Worm (Caenorhabditis elegans) whole organism, L4 larva: Measurements from ENCODE around the gene F18G5.1.
A peak's percentile ranks its signal among the peaks of the same experiment; 100 is the strongest.

ENCODE experiments used
- R02D3.7 ChIP-seq: fragments of 150-350 bp; sonication (generic microtip); optimal IDR thresholded peaks from 3 replicates; lab custom pipeline; 2014; ENCODE audit warnings: missing biosample characterization, missing genetic modification characterization
- T26A8.4 ChIP-seq: fragments of 200-800 bp; sonication (Bioruptor generic); IDR thresholded peaks from 2 replicates; pipeline ENCODE4 v1.3.6; 2022; ENCODE audit warnings: missing genetic modification characterization, missing compliant biosample characterization
- Y48G9A.11 ChIP-seq: fragments of 200-800 bp; sonication (Bioruptor generic); IDR thresholded peaks from 2 replicates; pipeline ENCODE4 v1.3.6; 2022; ENCODE audit warnings: missing genetic modification reagents, missing genetic modification characterization, missing compliant biosample characterization
- Y5F2A.4 ChIP-seq: fragments of 200-800 bp; sonication (Bioruptor generic); optimal IDR thresholded peaks from 2 replicates; lab custom pipeline; 2018; ENCODE audit warnings: mild to moderate bottlenecking, missing genetic modification characterization, missing compliant biosample characterization
- aha-1 ChIP-seq: fragments of 150-350 bp; peaks from one replicate; lab custom pipeline; 2014; ENCODE audit warnings: missing biosample characterization, missing genetic modification characterization
- aly-2 ChIP-seq: sonication (generic microtip); optimal IDR thresholded peaks from 2 replicates; lab custom pipeline; 2018; ENCODE audit warnings: missing biosample characterization, missing genetic modification characterization
- attf-4 ChIP-seq: sonication (generic microtip); optimal IDR thresholded peaks from 3 replicates; lab custom pipeline; 2017; ENCODE audit warnings: missing biosample characterization, missing genetic modification characterization
- ceh-20 ChIP-seq: fragments of 200-800 bp; sonication (Bioruptor generic); IDR thresholded peaks from 2 replicates; pipeline ENCODE4 v1.3.6; 2022; ENCODE audit warnings: missing genetic modification reagents, missing genetic modification characterization, missing compliant biosample characterization
- ceh-32 ChIP-seq: sonication (generic microtip); optimal IDR thresholded peaks from 2 replicates; lab custom pipeline; 2016; ENCODE audit warnings: mild to moderate bottlenecking, missing genetic modification characterization, missing compliant biosample characterization; ENCODE audit not compliant: poor library complexity
- ces-1 ChIP-seq: fragments of 150-350 bp; sonication (generic microtip); optimal IDR thresholded peaks from 4 replicates; lab custom pipeline; 2014; ENCODE audit warnings: missing biosample characterization, missing genetic modification reagents, missing genetic modification characterization
- ctbp-1 ChIP-seq: fragments of 200-800 bp; sonication (Bioruptor generic); IDR thresholded peaks from 2 replicates; pipeline ENCODE4 v1.3.6; 2022; ENCODE audit warnings: missing genetic modification reagents, missing genetic modification characterization, missing compliant biosample characterization
- daf-16 ChIP-seq, 3 experiments: sonication (generic microtip); optimal IDR thresholded peaks; 2 replicates each; lab custom pipeline; 2016 to 2017; ENCODE audit warnings: missing genetic modification characterization in 3 of 3, missing genetic modification reagents in 3 of 3, mild to moderate bottlenecking in 2 of 3, missing compliant biosample characterization in 2 of 3, missing biosample characterization in 1 of 3, moderate library complexity in 1 of 3
- dmd-6 ChIP-seq: fragments of 200-800 bp; sonication (Bioruptor generic); IDR thresholded peaks from 2 replicates; pipeline ENCODE4 v1.3.6; 2022; ENCODE audit warnings: missing genetic modification reagents, missing genetic modification characterization, missing compliant biosample characterization
- duxl-1 ChIP-seq: sonication (generic microtip); optimal IDR thresholded peaks from 2 replicates; lab custom pipeline; 2016; ENCODE audit warnings: mild to moderate bottlenecking, missing genetic modification characterization, moderate library complexity, missing compliant biosample characterization; ENCODE audit not compliant: poor library complexity
- egl-27 ChIP-seq: sonication (generic microtip); optimal IDR thresholded peaks from 3 replicates; lab custom pipeline; 2017; ENCODE audit warnings: missing biosample characterization, missing genetic modification reagents, missing genetic modification characterization
- egl-43 ChIP-seq: fragments of 200-800 bp; sonication (Bioruptor generic); IDR thresholded peaks from 2 replicates; pipeline ENCODE4 v1.3.6; 2022; ENCODE audit warnings: missing genetic modification reagents, missing genetic modification characterization, missing compliant biosample characterization
- gei-8 ChIP-seq: fragments of 200-800 bp; sonication (Bioruptor generic); optimal IDR thresholded peaks from 2 replicates; lab custom pipeline; 2018; ENCODE audit warnings: mild to moderate bottlenecking, missing genetic modification characterization, missing compliant biosample characterization
- hif-1 ChIP-seq, 2 experiments: sonication (generic microtip); optimal IDR thresholded peaks; 2 replicates each; lab custom pipeline; 2016 to 2017; ENCODE audit warnings: missing compliant biosample characterization in 2 of 2, missing genetic modification characterization in 2 of 2, missing genetic modification reagents in 2 of 2, missing genotype in 2 of 2, mild to moderate bottlenecking in 1 of 2
- hmg-1.1 ChIP-seq: fragments of 200-800 bp; sonication (Bioruptor generic); IDR thresholded peaks from 2 replicates; pipeline ENCODE4 v1.3.6; 2022; ENCODE audit warnings: missing genetic modification reagents, missing genetic modification characterization, missing compliant biosample characterization
- jun-1 ChIP-seq: fragments of 150-350 bp; optimal IDR thresholded peaks from 2 replicates; lab custom pipeline; 2014; ENCODE audit warnings: missing biosample characterization, missing genetic modification reagents, missing genetic modification characterization
- lin-1 ChIP-seq: fragments of 200-800 bp; sonication (Bioruptor generic); IDR thresholded peaks from 2 replicates; pipeline ENCODE4 v1.3.6; 2022; ENCODE audit warnings: missing genetic modification reagents, missing genetic modification characterization, missing compliant biosample characterization
- lir-3 ChIP-seq: sonication (generic microtip); optimal IDR thresholded peaks from 2 replicates; lab custom pipeline; 2016; ENCODE audit warnings: mild to moderate bottlenecking, missing genetic modification characterization, missing compliant biosample characterization
- lsy-2 ChIP-seq, 2 experiments: fragments of 150-350 bp in 1 of 2; sonication (generic microtip) in 1 of 2; optimal IDR thresholded peaks; 2 replicates each; lab custom pipeline; 2014 to 2017; ENCODE audit warnings: missing biosample characterization in 2 of 2, missing genetic modification characterization in 2 of 2
- mep-1 ChIP-seq: fragments of 150-350 bp; sonication (generic microtip); optimal IDR thresholded peaks from 3 replicates; lab custom pipeline; 2014; ENCODE audit warnings: missing biosample characterization, missing genetic modification characterization
- mxl-3 ChIP-seq: fragments of 200-800 bp; sonication (Bioruptor generic); optimal IDR thresholded peaks from 2 replicates; lab custom pipeline; 2018; ENCODE audit warnings: mild to moderate bottlenecking, missing genetic modification characterization, missing compliant biosample characterization
- nhr-25 ChIP-seq: sonication (generic microtip); optimal IDR thresholded peaks from 2 replicates; lab custom pipeline; 2017; ENCODE audit warnings: missing genetic modification characterization, mild to moderate bottlenecking, missing compliant biosample characterization, antibody characterized with exemption, moderate library complexity, borderline replicate concordance; ENCODE audit not compliant: insufficient read depth
- nhr-28 ChIP-seq: fragments of 150-350 bp; optimal IDR thresholded peaks from 2 replicates; lab custom pipeline; 2014; ENCODE audit warnings: missing biosample characterization, missing genetic modification characterization
- nhr-42 ChIP-seq: fragments of 200-800 bp; sonication (Bioruptor generic); IDR thresholded peaks from 2 replicates; pipeline ENCODE4 v1.3.6; 2022; ENCODE audit warnings: missing genetic modification characterization, missing compliant biosample characterization
- nhr-76 ChIP-seq: fragments of 150-350 bp; optimal IDR thresholded peaks from 2 replicates; lab custom pipeline; 2014; ENCODE audit warnings: missing biosample characterization, missing genetic modification characterization
- pqm-1 ChIP-seq: sonication (generic microtip); optimal IDR thresholded peaks from 2 replicates; lab custom pipeline; 2017; ENCODE audit warnings: missing biosample characterization, missing genetic modification characterization
- set-16 ChIP-seq: fragments of 200-800 bp; sonication (Bioruptor generic); IDR thresholded peaks from 2 replicates; pipeline ENCODE4 v1.3.6; 2022; ENCODE audit warnings: missing genetic modification reagents, missing genetic modification characterization, missing compliant biosample characterization
- snpc-4 ChIP-seq: fragments of 150-350 bp; optimal IDR thresholded peaks from 2 replicates; lab custom pipeline; 2014; ENCODE audit warnings: missing biosample characterization, missing genetic modification characterization
- unc-62 ChIP-seq, 3 experiments: fragments of 150-350 bp in 1 of 3; sonication (generic microtip); optimal IDR thresholded peaks in 2 of 3; peaks in 1 of 3; 1 replicate in 1 of 3; 2 replicates in 2 of 3; lab custom pipeline; 2014 to 2017; ENCODE audit warnings: missing biosample characterization in 3 of 3, missing genetic modification characterization in 3 of 3, missing genetic modification reagents in 3 of 3, missing genotype in 1 of 3
- zfp-3 ChIP-seq: fragments of 200-800 bp; sonication (Bioruptor generic); conservative IDR thresholded peaks from 2 replicates; pipeline ENCODE4 v1.3.6; 2022; ENCODE audit warnings: missing genetic modification reagents, missing genetic modification characterization, missing compliant biosample characterization
- zip-2 ChIP-seq: fragments of 150-350 bp; optimal IDR thresholded peaks from 2 replicates; lab custom pipeline; 2014; ENCODE audit warnings: missing biosample characterization, missing genetic modification characterization

The F18G5.1 gene

DNA sequence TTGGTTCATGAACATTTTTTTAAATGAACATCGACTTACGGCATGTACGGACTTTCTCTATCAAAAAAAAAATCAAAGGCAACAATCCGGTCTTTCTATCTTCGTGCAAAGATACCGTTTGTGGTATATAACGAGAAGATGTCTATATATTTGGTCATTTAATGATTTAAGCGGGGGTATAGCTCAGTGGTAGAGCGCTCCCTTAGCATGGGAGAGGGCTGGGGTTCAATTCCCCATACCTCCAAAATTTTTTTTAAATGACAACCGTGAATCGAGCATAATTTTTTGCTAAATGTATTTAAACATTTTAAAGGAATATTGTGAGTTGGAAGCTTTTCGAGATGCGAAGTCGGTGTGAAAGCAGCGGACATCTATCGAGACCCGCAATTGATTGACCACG, 21.0 kb upstream of the F18G5.1 start (continued):
- TF ChIP-seq daf-16 (GFP tag; optimal IDR thresholded peaks at IDR 0.05; lab: Kevin White, UChicago) (peak in 1 of 2 experiments; percentile 85), daf-16 (tag; optimal IDR thresholded peaks at IDR 0.05; lab: Kevin White, UChicago) (no peak)

ce11 chrX:9242123-9242522, 17.5 kb upstream of the F18G5.1 start, which contains the start of gene lgc-4:
TSS of gene lgc-4 (minus strand) at chrX:9242223.
- TF ChIP-seq ceh-20 (GFP tag; lab: Robert Waterston, UW) (no peak), gei-8 (GFP tag; lab: Kevin White, UChicago) (no peak), unc-62 (GFP tag; optimal IDR thresholded peaks at IDR 0.05 in 1 of 2; lab: Kevin White, UChicago) (peak in 1 of 2 experiments; percentile 89), unc-62 (tag; optimal IDR thresholded peaks at IDR 0.05; lab: Kevin White, UChicago) (no peak), Y5F2A.4 (GFP tag; lab: Kevin White, UChicago) (no peak), ctbp-1 (GFP tag; lab: Robert Waterston, UW) (no peak), lsy-2 (tag; optimal IDR thresholded peaks at IDR 0.05; lab: Kevin White, UChicago) (no peak)
- TF ChIP-seq, all 104 proteins: peak for 1

DNA sequence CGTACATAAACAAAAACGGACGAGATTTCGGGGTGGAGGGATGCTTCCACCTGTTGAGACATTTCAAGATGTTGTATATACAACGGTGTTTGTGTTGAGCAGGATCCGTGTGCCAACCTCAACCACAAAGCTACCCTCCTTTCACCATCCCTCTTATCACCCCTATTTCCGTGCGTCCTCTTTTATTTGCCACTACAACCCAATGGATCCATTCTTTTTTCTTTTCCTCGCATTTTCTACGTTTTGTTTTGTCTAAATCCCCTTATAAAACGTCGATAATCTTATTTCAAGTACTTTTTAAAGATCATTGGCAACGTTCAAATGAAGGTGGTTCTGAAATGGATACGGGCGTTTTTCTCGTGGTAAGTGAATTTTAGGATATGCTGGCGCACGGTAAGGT, 16.4 kb upstream of the F18G5.1 start, which contains the start of gene gpa-12:
TSS of gene gpa-12 (plus strand) at position 301 of the 400 bp plus-strand sequence.
- TF ChIP-seq ces-1 (GFP tag; lab: Kevin White, UChicago) (no peak), egl-43 (GFP tag; lab: Robert Waterston, UW) (no peak), ceh-32 (tag; lab: Kevin White, UChicago) (no peak), ctbp-1 (GFP tag; lab: Robert Waterston, UW) (no peak), mep-1 (no peak), jun-1 (tag; lab: Kevin White, UChicago) (no peak), aha-1 (tag; lab: Kevin White, UChicago) (no peak), mxl-3 (GFP tag; lab: Kevin White, UChicago) (no peak), lsy-2 (tag; optimal IDR thresholded peaks at IDR 0.05; lab: Kevin White, UChicago) (no peak), hmg-1.1 (no peak), nhr-42 (GFP tag; lab: Robert Waterston, UW) (no peak), zip-2 (tag; lab: Kevin White, UChicago) (no peak), set-16 (no peak), aly-2 (tag; lab: Kevin White, UChicago) (no peak), nhr-76 (no peak), hif-1 (tag; optimal IDR thresholded peaks at IDR 0.05; lab: Kevin White, UChicago) (no peak)

ce11 chrX:9246625-9247024, 13.0 kb upstream of the F18G5.1 start:
- TF ChIP-seq egl-27 (no peak), duxl-1 (tag; lab: Kevin White, UChicago) (no peak), attf-4 (tag; lab: Kevin White, UChicago) (no peak), zip-2 (tag; lab: Kevin White, UChicago) (no peak), dmd-6 (GFP tag; lab: Robert Waterston, UW) (no peak), lin-1 (GFP tag; lab: Robert Waterston, UW) (no peak), T26A8.4 (GFP tag; lab: Robert Waterston, UW) (no peak), snpc-4 (no peak), lir-3 (no peak), aha-1 (tag; lab: Kevin White, UChicago) (no peak), unc-62 (GFP tag; optimal IDR thresholded peaks at IDR 0.05 in 1 of 2; lab: Kevin White, UChicago) (peak in 1 of 2 experiments; percentile 73), unc-62 (tag; optimal IDR thresholded peaks at IDR 0.05; lab: Kevin White, UChicago) (no peak), set-16 (no peak), Y48G9A.11 (no peak), nhr-28 (peak; percentile 53), pqm-1 (no peak), zfp-3 (no peak), nhr-25 (tag; lab: Kevin White, UChicago) (peak; percentile 76), R02D3.7 (tag; lab: Kevin White, UChicago) (no peak)
